Worm (Caenorhabditis elegans): ENCODE measurements around the gene T09A5.4.

- no peak for TF ChIP-seq nhr-76 (tag; optimal IDR thresholded peaks at IDR 0.05)
- TF ChIP-seq ztf-11 (tag; optimal IDR thresholded peaks at IDR 0.05) = no peak
- TF ChIP-seq aha-1 (tag; optimal IDR thresholded peaks at IDR 0.05) = no peak
- no peak for TF ChIP-seq fkh-10 (GFP tag; optimal IDR thresholded peaks at IDR 0.05)
- no peak for TF ChIP-seq zag-1 (tag; optimal IDR thresholded peaks at IDR 0.05)
- TF ChIP-seq tbx-2 (tag; optimal IDR thresholded peaks at IDR 0.05) = peak; percentile 7
- TF ChIP-seq ceh-8 (GFP tag; optimal IDR thresholded peaks at IDR 0.05) = no peak
- no peak for TF ChIP-seq nhr-28 (tag; optimal IDR thresholded peaks at IDR 0.05)
- no peak for TF ChIP-seq hpl-2 (GFP tag; optimal IDR thresholded peaks at IDR 0.05)
Observed at ce11 chrII:7808950-7809349, 37.0 kb upstream of the T09A5.4 start.
